Worm (Caenorhabditis elegans) whole organism, L3 larva: ENCODE measurements around the gene his-18.

Experiments
- ceh-28 ChIP-seq: fragments of 150-350 bp; optimal IDR thresholded peaks from 2 replicates; lab custom pipeline; 2014; ENCODE audit warnings: missing biosample characterization, missing genetic modification reagents, missing genetic modification characterization
- ceh-82 ChIP-seq: fragments of 150-350 bp; optimal IDR thresholded peaks from 2 replicates; lab custom pipeline; 2014; ENCODE audit warnings: missing biosample characterization, missing genetic modification characterization
- daf-12 ChIP-seq: fragments of 150-350 bp; optimal IDR thresholded peaks from 2 replicates; lab custom pipeline; 2014; ENCODE audit warnings: missing biosample characterization, missing genetic modification reagents, missing genetic modification characterization
- egl-5 ChIP-seq: fragments of 150-350 bp; optimal IDR thresholded peaks from 2 replicates; lab custom pipeline; 2017; ENCODE audit warnings: missing biosample characterization, missing genetic modification reagents, missing genetic modification characterization, inconsistent platforms
- elt-1 ChIP-seq: fragments of 150-350 bp; optimal IDR thresholded peaks from 2 replicates; lab custom pipeline; 2014; ENCODE audit warnings: missing biosample characterization, missing genetic modification characterization
- elt-2 ChIP-seq: sonication (generic microtip); optimal IDR thresholded peaks from 2 replicates; lab custom pipeline; 2016; ENCODE audit warnings: missing genetic modification reagents, mild to moderate bottlenecking, missing genetic modification characterization, missing compliant biosample characterization
- eor-1 ChIP-seq, 2 experiments: fragments of 150-350 bp; optimal IDR thresholded peaks; 2 replicates each; lab custom pipeline; 2014 to 2018; ENCODE audit warnings: missing biosample characterization in 2 of 2, missing genetic modification characterization in 2 of 2
- fkh-10 ChIP-seq: sonication (generic microtip); optimal IDR thresholded peaks from 2 replicates; lab custom pipeline; 2017; ENCODE audit warnings: missing biosample characterization, missing genetic modification reagents, missing genetic modification characterization
- fkh-2 ChIP-seq: fragments of 150-350 bp; optimal IDR thresholded peaks from 2 replicates; lab custom pipeline; 2014; ENCODE audit warnings: missing biosample characterization, missing genetic modification reagents, missing genetic modification characterization
- fos-1 ChIP-seq: fragments of 150-350 bp; optimal IDR thresholded peaks from 2 replicates; lab custom pipeline; 2014; ENCODE audit warnings: missing biosample characterization, missing genetic modification characterization
- hmg-11 ChIP-seq: sonication (generic microtip); optimal IDR thresholded peaks from 2 replicates; lab custom pipeline; 2016; ENCODE audit warnings: missing genetic modification characterization, missing compliant biosample characterization
- jun-1 ChIP-seq: fragments of 150-350 bp; optimal IDR thresholded peaks from 2 replicates; lab custom pipeline; 2014; ENCODE audit warnings: missing biosample characterization, missing genetic modification reagents, missing genetic modification characterization
- lin-15B ChIP-seq: fragments of 150-350 bp; optimal IDR thresholded peaks from 2 replicates; lab custom pipeline; 2014; ENCODE audit warnings: missing biosample characterization, missing genetic modification characterization
- lin-39 ChIP-seq: fragments of 150-350 bp; optimal IDR thresholded peaks from 2 replicates; lab custom pipeline; 2018; ENCODE audit warnings: missing biosample characterization, missing genetic modification reagents, missing genetic modification characterization
- lsy-12 ChIP-seq: sonication (generic microtip); optimal IDR thresholded peaks from 2 replicates; lab custom pipeline; 2016; ENCODE audit warnings: mild to moderate bottlenecking, missing genetic modification characterization, missing compliant biosample characterization
- mdl-1 ChIP-seq: fragments of 150-350 bp; optimal IDR thresholded peaks from 2 replicates; lab custom pipeline; 2014; ENCODE audit warnings: missing biosample characterization, missing genetic modification characterization
- mml-1 ChIP-seq: fragments of 150-350 bp; sonication (generic microtip); optimal IDR thresholded peaks from 3 replicates; lab custom pipeline; 2014; ENCODE audit warnings: missing biosample characterization, missing genetic modification characterization
- nhr-11 ChIP-seq: fragments of 150-350 bp; optimal IDR thresholded peaks from 2 replicates; lab custom pipeline; 2014; ENCODE audit warnings: missing biosample characterization, missing genetic modification characterization
- nhr-23 ChIP-seq: fragments of 150-350 bp; optimal IDR thresholded peaks from 2 replicates; lab custom pipeline; 2014; ENCODE audit warnings: missing biosample characterization, missing genetic modification reagents, missing genetic modification characterization
- nhr-237 ChIP-seq: fragments of 150-350 bp; optimal IDR thresholded peaks from 2 replicates; lab custom pipeline; 2014; ENCODE audit warnings: missing biosample characterization, missing genetic modification characterization
- nhr-25 ChIP-seq: sonication (generic microtip); optimal IDR thresholded peaks from 2 replicates; lab custom pipeline; 2017; ENCODE audit warnings: missing biosample characterization, missing genetic modification characterization
- nhr-28 ChIP-seq: fragments of 150-350 bp; optimal IDR thresholded peaks from 2 replicates; lab custom pipeline; 2014; ENCODE audit warnings: missing biosample characterization, missing genetic modification characterization
- nhr-43 ChIP-seq: sonication (generic microtip); optimal IDR thresholded peaks from 2 replicates; lab custom pipeline; 2016; ENCODE audit warnings: mild to moderate bottlenecking, missing genetic modification characterization, missing compliant biosample characterization; ENCODE audit not compliant: poor library complexity, severe bottlenecking
- nhr-76 ChIP-seq: fragments of 150-350 bp; sonication (generic microtip); optimal IDR thresholded peaks from 5 replicates; lab custom pipeline; 2014; ENCODE audit warnings: missing biosample characterization, missing genetic modification characterization
- nhr-77 ChIP-seq: fragments of 150-350 bp; optimal IDR thresholded peaks from 2 replicates; lab custom pipeline; 2014; ENCODE audit warnings: missing biosample characterization, missing genetic modification characterization
- sea-2 ChIP-seq: fragments of 150-350 bp; sonication (generic microtip); optimal IDR thresholded peaks from 4 replicates; lab custom pipeline; 2014; ENCODE audit warnings: missing biosample characterization, missing genetic modification reagents, missing genetic modification characterization
- snpc-4 ChIP-seq: fragments of 150-350 bp; optimal IDR thresholded peaks from 2 replicates; lab custom pipeline; 2014; ENCODE audit warnings: missing biosample characterization, missing genetic modification characterization
- tbx-2 ChIP-seq: sonication (generic microtip); optimal IDR thresholded peaks from 2 replicates; lab custom pipeline; 2016; ENCODE audit warnings: mild to moderate bottlenecking, missing genetic modification characterization, missing compliant biosample characterization
- unc-39 ChIP-seq: sonication (generic microtip); optimal IDR thresholded peaks from 4 replicates; lab custom pipeline; 2017; ENCODE audit warnings: missing biosample characterization, missing genetic modification characterization
- unc-62 ChIP-seq: fragments of 150-350 bp; sonication (generic microtip); optimal IDR thresholded peaks from 4 replicates; lab custom pipeline; 2014; ENCODE audit warnings: missing biosample characterization, missing genetic modification reagents, missing genetic modification characterization
- ztf-4 ChIP-seq: fragments of 150-350 bp; optimal IDR thresholded peaks from 2 replicates; lab custom pipeline; 2014; ENCODE audit warnings: missing biosample characterization, missing genetic modification characterization

Gene his-18

DNA sequence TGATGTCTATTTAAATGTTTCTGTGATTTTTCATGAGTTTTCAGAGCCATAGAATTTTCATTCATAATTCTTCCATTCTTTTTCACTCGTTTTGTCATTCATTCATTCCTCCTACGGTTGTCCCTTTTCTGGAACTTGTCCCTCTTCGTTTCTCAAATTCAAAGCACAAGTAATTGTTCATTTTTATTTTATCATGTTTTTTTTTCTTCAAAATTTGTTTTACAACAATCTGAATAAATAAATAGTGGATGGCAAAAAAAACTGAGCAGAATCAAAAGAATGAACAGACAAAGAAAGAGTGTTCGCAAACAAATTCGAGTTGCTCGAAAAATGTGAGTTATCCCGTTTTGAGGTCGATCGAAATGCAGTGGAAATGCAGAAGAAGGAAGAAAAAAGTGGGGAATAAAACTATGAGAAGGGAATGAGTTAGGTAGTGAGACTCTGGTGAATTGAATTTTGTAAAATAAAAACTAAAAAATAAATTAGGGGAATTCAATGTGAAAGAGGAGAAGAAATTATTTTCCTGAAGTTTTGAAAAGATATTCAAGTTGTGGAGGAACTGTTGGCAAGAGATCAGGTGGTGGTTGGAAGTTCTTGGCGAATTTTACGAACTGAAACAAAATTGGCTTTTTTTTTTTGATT, 41.5 kb downstream of the his-18 start (continued):
- no peak for TF ChIP-seq egl-5 (tag; lab: Kevin White, UChicago)
- TF ChIP-seq, all 47 proteins: peak for 7

DNA sequence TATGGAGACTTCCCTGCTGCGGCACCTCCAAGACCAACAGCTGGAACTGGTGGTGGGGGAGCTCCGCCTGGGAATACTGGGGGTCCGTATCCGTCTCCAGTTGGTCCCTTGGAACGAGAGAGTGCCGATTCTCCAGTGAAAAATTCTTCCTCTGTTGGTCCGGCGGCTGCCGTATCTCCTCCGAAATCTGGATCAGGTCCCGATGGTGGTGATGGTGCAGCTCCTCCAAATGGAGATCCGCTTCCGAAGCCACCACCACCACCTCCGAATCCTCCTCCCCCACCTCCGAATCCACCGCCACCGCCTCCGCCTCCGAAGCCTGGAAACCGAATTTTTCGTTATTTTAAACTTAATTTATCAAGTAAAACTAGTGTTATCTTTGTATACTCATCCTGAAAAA, 42.4 kb downstream of the his-18 start:
- TF ChIP-seq tbx-2 (no peak), fkh-2 (tag; lab: Kevin White, UChicago) (no peak), lin-15B (tag; lab: Kevin White, UChicago) (no peak), daf-12 (tag; lab: Kevin White, UChicago) (no peak), nhr-76 (tag; lab: Kevin White, UChicago) (no peak), lin-39 (no peak), hmg-11 (no peak), nhr-43 (tag; lab: Kevin White, UChicago) (no peak)

DNA sequence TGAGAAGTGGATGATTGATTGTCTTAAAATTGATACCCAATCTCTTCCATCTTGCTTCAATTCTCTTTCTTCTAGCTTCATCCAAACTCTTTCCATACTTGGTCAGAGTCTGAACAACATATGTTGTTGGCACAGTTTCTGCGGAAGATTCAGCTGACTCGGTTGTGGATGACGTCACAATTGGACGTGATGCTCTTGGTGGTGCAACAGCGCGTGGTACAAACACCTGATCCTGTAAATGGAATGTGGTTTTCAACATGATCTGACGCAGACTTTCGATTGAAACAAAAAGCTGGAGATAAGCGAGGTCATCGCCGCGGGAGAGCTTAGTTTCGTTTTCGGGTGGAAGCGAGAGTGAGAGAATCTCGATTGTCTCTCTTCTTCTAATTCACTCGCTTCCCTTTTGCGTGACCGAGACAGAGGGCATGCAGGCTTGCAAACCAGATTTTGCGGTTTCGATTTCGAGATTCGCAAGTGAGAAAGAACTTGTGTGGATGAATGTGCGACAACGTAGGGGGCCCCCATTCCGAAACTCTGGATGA, 44.5 kb downstream of the his-18 start:
- TF ChIP-seq lin-15B (tag; lab: Kevin White, UChicago) = no peak
- TF ChIP-seq ztf-4 = no peak
- no peak for TF ChIP-seq unc-62
- TF ChIP-seq nhr-77 (tag; lab: Kevin White, UChicago) = no peak
- TF ChIP-seq nhr-237 (tag; lab: Kevin White, UChicago) = no peak
- peak; percentile 47 for TF ChIP-seq nhr-23 (tag; lab: Kevin White, UChicago)

DNA sequence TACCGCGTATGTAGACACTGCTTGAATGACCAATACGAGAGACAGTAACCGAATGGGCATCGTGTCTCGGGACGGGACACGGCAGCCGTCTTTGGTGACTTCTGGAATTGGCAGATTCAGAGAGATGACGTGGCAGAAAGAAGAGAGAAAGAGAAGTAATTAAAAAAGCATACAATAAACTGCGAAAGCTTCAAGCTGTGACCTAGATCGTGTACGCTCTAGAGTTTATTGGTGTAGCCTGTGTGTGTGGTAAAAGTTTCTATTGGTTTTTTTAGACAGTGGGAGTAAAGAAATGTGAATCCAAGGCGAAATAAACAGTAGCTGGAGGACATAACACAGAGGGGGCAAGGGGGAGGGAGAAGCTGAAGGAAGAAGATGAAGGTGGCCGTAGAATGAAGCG, 45.9 kb downstream of the his-18 start, which contains the start of gene T19A5.3:
Gene T19A5.3, minus strand, starts transcription at position 101 of the 400 bp plus-strand sequence.
- TF ChIP-seq unc-39 (tag; lab: Kevin White, UChicago) = no peak
- TF ChIP-seq hmg-11 = no peak
- no peak for TF ChIP-seq snpc-4 (tag; lab: Kevin White, UChicago)
- no peak for TF ChIP-seq nhr-28 (tag; lab: Kevin White, UChicago)
- no peak for TF ChIP-seq mml-1 (tag; lab: Kevin White, UChicago)
- no peak for TF ChIP-seq nhr-43 (tag; lab: Kevin White, UChicago)
- TF ChIP-seq lsy-12 (tag; lab: Kevin White, UChicago) = no peak
- no peak for TF ChIP-seq ceh-28 (tag; lab: Kevin White, UChicago)
- no peak for TF ChIP-seq lin-39
- TF ChIP-seq tbx-2 = no peak
- TF ChIP-seq fkh-10 (GFP tag; lab: Kevin White, UChicago) = no peak
- TF ChIP-seq eor-1 (tag; optimal IDR thresholded peaks at IDR 0.05; lab: Kevin White, UChicago) = no peak

DNA sequence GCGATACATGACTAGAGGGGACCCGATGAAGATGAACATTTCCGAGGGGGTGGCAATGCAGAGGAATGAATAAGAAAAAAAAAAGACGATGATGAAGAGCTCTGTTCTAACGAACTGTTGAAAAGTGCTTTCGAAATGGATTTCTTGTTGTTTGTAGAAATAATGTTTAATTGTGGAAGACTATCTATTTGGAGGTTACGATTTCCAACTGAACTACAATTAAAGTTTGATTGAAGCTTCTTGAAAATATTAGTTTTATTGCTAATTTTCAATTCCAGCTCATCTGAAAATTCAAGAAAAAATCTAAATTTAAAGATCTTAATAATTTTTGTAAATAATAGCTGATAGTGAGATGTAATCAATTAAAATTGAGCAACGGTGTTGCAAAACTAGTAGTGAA, 46.5 kb downstream of the his-18 start:
- TF ChIP-seq unc-39 (tag; lab: Kevin White, UChicago) (no peak), elt-2 (no peak), elt-1 (no peak), fos-1 (tag; lab: Kevin White, UChicago) (no peak), nhr-43 (tag; lab: Kevin White, UChicago) (no peak), mdl-1 (tag; lab: Kevin White, UChicago) (no peak), lin-39 (no peak), sea-2 (no peak)

DNA sequence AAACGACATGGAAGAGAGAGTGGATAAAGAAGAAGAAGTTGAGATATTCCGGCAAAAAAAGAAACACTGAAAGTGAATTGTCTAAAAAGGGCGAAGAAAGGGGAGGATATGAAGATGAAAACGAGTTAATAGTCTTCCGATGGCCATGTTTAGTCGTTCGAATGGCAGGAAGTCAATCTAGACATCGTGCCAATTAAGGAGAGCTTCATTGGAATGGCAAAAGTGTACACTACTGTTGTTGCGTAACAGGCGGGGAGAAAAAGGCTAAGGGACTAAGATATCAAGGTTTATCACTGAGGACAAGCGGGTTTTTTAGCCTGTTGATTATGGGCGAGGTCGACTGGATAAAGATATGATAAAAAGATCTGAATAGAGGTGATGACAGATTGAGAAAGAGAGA, 48.1 kb downstream of the his-18 start:
- TF ChIP-seq nhr-25 (peak; percentile 12), nhr-43 (tag; lab: Kevin White, UChicago) (no peak)

DNA sequence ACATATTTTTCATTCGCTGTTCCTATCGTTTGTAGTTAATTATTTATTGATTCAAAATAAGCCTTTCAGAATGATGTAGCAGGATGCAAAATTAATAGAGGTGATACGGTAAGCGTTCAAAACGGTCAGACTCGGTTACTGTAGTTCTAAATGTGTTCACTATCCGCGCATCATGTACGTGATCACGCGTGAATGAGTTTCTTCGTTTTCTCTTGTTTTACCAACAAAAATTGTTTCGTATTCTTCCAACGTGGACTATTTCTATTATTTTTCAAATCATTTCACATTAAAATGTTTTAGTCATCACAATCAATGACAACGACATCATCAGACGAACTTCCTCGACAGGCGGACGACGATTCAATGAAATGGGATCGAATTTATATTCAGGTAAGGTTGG, 49.5 kb downstream of the his-18 start, which contains the start of gene gck-1:
Gene gck-1, plus strand, starts transcription at position 301 of the 400 bp plus-strand sequence.
- TF ChIP-seq fos-1 (tag; lab: Kevin White, UChicago) (no peak), jun-1 (tag; lab: Kevin White, UChicago) (no peak), nhr-11 (tag; lab: Kevin White, UChicago) (no peak), ceh-82 (tag; lab: Kevin White, UChicago) (no peak)
